Worm (Caenorhabditis elegans) whole organism, late embryonic: ENCODE results near the gene srx-131.

Experiments used
- C08G9.2 ChIP-seq: sonication (generic microtip); optimal IDR thresholded peaks from 2 replicates; lab custom pipeline; 2016; ENCODE audit warnings: mild to moderate bottlenecking, missing genetic modification characterization, moderate library complexity, missing compliant biosample characterization
- K02D7.2 ChIP-seq: sonication (generic microtip); optimal IDR thresholded peaks from 2 replicates; lab custom pipeline; 2017; ENCODE audit warnings: mild to moderate bottlenecking, missing genetic modification characterization, missing compliant biosample characterization
- T23F11.4 ChIP-seq: fragments of 200-800 bp; sonication (Bioruptor generic); optimal IDR thresholded peaks from 2 replicates; lab custom pipeline; 2018; ENCODE audit warnings: mild to moderate bottlenecking, missing genetic modification characterization, missing compliant biosample characterization
- ahr-1 ChIP-seq: sonication (generic microtip); optimal IDR thresholded peaks from 2 replicates; lab custom pipeline; 2016; ENCODE audit warnings: missing genetic modification characterization, missing compliant biosample characterization
- ama-1 ChIP-seq: fragments of 150-350 bp; optimal IDR thresholded peaks from 2 replicates; lab custom pipeline; 2014
- ceh-18 ChIP-seq: sonication (generic microtip); optimal IDR thresholded peaks from 2 replicates; lab custom pipeline; 2016; ENCODE audit warnings: missing genetic modification characterization, missing compliant biosample characterization
- ceh-22 ChIP-seq: sonication (generic microtip); optimal IDR thresholded peaks from 2 replicates; lab custom pipeline; 2017; ENCODE audit warnings: missing biosample characterization, missing genetic modification characterization
- ceh-24 ChIP-seq: sonication (generic microtip); optimal IDR thresholded peaks from 2 replicates; lab custom pipeline; 2016; ENCODE audit warnings: mild to moderate bottlenecking, missing genetic modification characterization, missing compliant biosample characterization
- ceh-31 ChIP-seq: sonication (generic microtip); optimal IDR thresholded peaks from 2 replicates; lab custom pipeline; 2016; ENCODE audit warnings: missing genetic modification characterization, missing compliant biosample characterization
- ceh-45 ChIP-seq: fragments of 200-800 bp; sonication (Bioruptor generic); IDR thresholded peaks from 2 replicates; pipeline ENCODE4 v1.3.6; 2022; ENCODE audit warnings: missing genetic modification reagents, missing genetic modification characterization, missing compliant biosample characterization
- ceh-48 ChIP-seq: sonication (generic microtip); optimal IDR thresholded peaks from 2 replicates; lab custom pipeline; 2016; ENCODE audit warnings: missing genetic modification characterization, inconsistent platforms, missing compliant biosample characterization
- elt-2 ChIP-seq: sonication (generic microtip); optimal IDR thresholded peaks from 2 replicates; lab custom pipeline; 2016; ENCODE audit warnings: missing genetic modification reagents, missing genetic modification characterization, missing compliant biosample characterization
- fax-1 ChIP-seq: sonication (generic microtip); optimal IDR thresholded peaks from 2 replicates; lab custom pipeline; 2016; ENCODE audit warnings: missing genotype, missing genetic modification characterization, missing compliant biosample characterization
- gmeb-2 ChIP-seq: sonication (generic microtip); optimal IDR thresholded peaks from 2 replicates; lab custom pipeline; 2016; ENCODE audit warnings: missing genetic modification characterization, inconsistent platforms, missing compliant biosample characterization
- hlh-30 ChIP-seq: sonication (generic microtip); optimal IDR thresholded peaks from 2 replicates; lab custom pipeline; 2017; ENCODE audit warnings: antibody characterized with exemption, missing genetic modification characterization, missing compliant biosample characterization; ENCODE audit not compliant: insufficient read depth
- hlh-6 ChIP-seq: sonication (generic microtip); optimal IDR thresholded peaks from 2 replicates; lab custom pipeline; 2016; ENCODE audit warnings: missing genotype, missing genetic modification characterization, missing compliant biosample characterization
- hlh-8 ChIP-seq: sonication (generic microtip); optimal IDR thresholded peaks from 2 replicates; lab custom pipeline; 2016; ENCODE audit warnings: missing genotype, missing genetic modification characterization, missing compliant biosample characterization
- mec-3 ChIP-seq: sonication (generic microtip); optimal IDR thresholded peaks from 2 replicates; lab custom pipeline; 2016; ENCODE audit warnings: borderline replicate concordance, missing genetic modification characterization, missing compliant biosample characterization
- nfya-1 ChIP-seq: sonication (generic microtip); optimal IDR thresholded peaks from 2 replicates; lab custom pipeline; 2017; ENCODE audit warnings: missing genetic modification characterization, mild to moderate bottlenecking, missing compliant biosample characterization, antibody characterized with exemption, moderate library complexity
- nhr-232 ChIP-seq: sonication (generic microtip); optimal IDR thresholded peaks from 2 replicates; lab custom pipeline; 2016; ENCODE audit warnings: missing genetic modification characterization, missing compliant biosample characterization
- odd-2 ChIP-seq: sonication (generic microtip); optimal IDR thresholded peaks from 2 replicates; lab custom pipeline; 2017; ENCODE audit warnings: antibody characterized with exemption, mild to moderate bottlenecking, missing genetic modification characterization, missing compliant biosample characterization
- pat-9 ChIP-seq: fragments of 200-800 bp; sonication (Bioruptor generic); optimal IDR thresholded peaks from 2 replicates; lab custom pipeline; 2018; ENCODE audit warnings: mild to moderate bottlenecking, missing genetic modification characterization, moderate library complexity, missing compliant biosample characterization
- pax-1 ChIP-seq: fragments of 150-350 bp; optimal IDR thresholded peaks from 2 replicates; lab custom pipeline; 2014; ENCODE audit warnings: missing biosample characterization, missing genetic modification characterization
- pha-4 ChIP-seq: fragments of 150-350 bp; optimal IDR thresholded peaks from 2 replicates; lab custom pipeline; 2018; ENCODE audit warnings: missing biosample characterization, missing genetic modification reagents, missing genetic modification characterization
- pqm-1 ChIP-seq: sonication (generic microtip); optimal IDR thresholded peaks from 2 replicates; lab custom pipeline; 2016; ENCODE audit warnings: missing genetic modification characterization, missing compliant biosample characterization
- pros-1 ChIP-seq: fragments of 150-350 bp; optimal IDR thresholded peaks from 2 replicates; lab custom pipeline; 2014; ENCODE audit warnings: missing biosample characterization, missing genetic modification reagents, missing genetic modification characterization
- rnt-1 ChIP-seq: sonication (generic microtip); optimal IDR thresholded peaks from 2 replicates; lab custom pipeline; 2016; ENCODE audit warnings: missing genetic modification characterization, missing compliant biosample characterization
- sdc-2 ChIP-seq: sonication (generic microtip); optimal IDR thresholded peaks from 2 replicates; lab custom pipeline; 2016; ENCODE audit warnings: missing genotype, missing genetic modification characterization, missing compliant biosample characterization
- sox-2 ChIP-seq: fragments of 200-800 bp; sonication (Bioruptor generic); IDR thresholded peaks from 2 replicates; pipeline ENCODE4 v1.3.6; 2022; ENCODE audit warnings: missing genetic modification reagents, missing genetic modification characterization, missing compliant biosample characterization
- sox-4 ChIP-seq: sonication (generic microtip); optimal IDR thresholded peaks from 2 replicates; lab custom pipeline; 2017; ENCODE audit warnings: mild to moderate bottlenecking, missing genetic modification characterization, inconsistent platforms, missing compliant biosample characterization
- syd-9 ChIP-seq: sonication (generic microtip); optimal IDR thresholded peaks from 2 replicates; lab custom pipeline; 2016; ENCODE audit warnings: mild to moderate bottlenecking, missing genetic modification characterization, moderate library complexity, missing compliant biosample characterization
- tbx-2 ChIP-seq: sonication (generic microtip); optimal IDR thresholded peaks from 2 replicates; lab custom pipeline; 2016; ENCODE audit warnings: missing genetic modification characterization, missing compliant biosample characterization
- tbx-7 ChIP-seq: sonication (generic microtip); optimal IDR thresholded peaks from 2 replicates; lab custom pipeline; 2016; ENCODE audit warnings: missing genotype, missing genetic modification characterization, missing compliant biosample characterization
- ttx-3 ChIP-seq: sonication (generic microtip); optimal IDR thresholded peaks from 2 replicates; lab custom pipeline; 2016; ENCODE audit warnings: missing genetic modification reagents, missing genetic modification characterization, missing compliant biosample characterization
- unc-42 ChIP-seq: sonication (generic microtip); optimal IDR thresholded peaks from 2 replicates; lab custom pipeline; 2016; ENCODE audit warnings: missing genotype, missing genetic modification characterization, missing compliant biosample characterization
- unc-86 ChIP-seq: sonication (generic microtip); optimal IDR thresholded peaks from 2 replicates; lab custom pipeline; 2016; ENCODE audit warnings: missing genetic modification characterization, missing compliant biosample characterization
- zip-5 ChIP-seq: sonication (generic microtip); optimal IDR thresholded peaks from 2 replicates; lab custom pipeline; 2016; ENCODE audit warnings: missing genetic modification characterization, missing compliant biosample characterization
- ztf-16 ChIP-seq: sonication (generic microtip); optimal IDR thresholded peaks from 2 replicates; lab custom pipeline; 2017; ENCODE audit warnings: missing genetic modification characterization, missing compliant biosample characterization

Gene srx-131

ce11 chrV:13808462-13808867, 36.8 kb upstream of the srx-131 start (continued):
- TF ChIP-seq ceh-22 (tag; lab: Kevin White, UChicago) (no peak), T23F11.4 (GFP tag; lab: Kevin White, UChicago) (no peak), ahr-1 (tag; lab: Kevin White, UChicago) (no peak), pros-1 (peak; percentile 49), unc-86 (tag; lab: Kevin White, UChicago) (no peak), tbx-7 (no peak), ztf-16 (tag; lab: Kevin White, UChicago) (no peak), hlh-6 (tag; lab: Kevin White, UChicago) (no peak), pax-1 (tag; lab: Kevin White, UChicago) (peak; percentile 12), fax-1 (no peak), tbx-2 (tag; lab: Kevin White, UChicago) (peak; percentile 82), hlh-30 (tag; lab: Kevin White, UChicago) (peak; percentile 59), mec-3 (tag; lab: Kevin White, UChicago) (no peak), ceh-18 (tag; lab: Kevin White, UChicago) (peak; percentile 72), syd-9 (tag; lab: Kevin White, UChicago) (peak; percentile 50), C08G9.2 (tag; lab: Kevin White, UChicago) (no peak)

ce11 chrV:13812330-13812729, 32.9 kb upstream of the srx-131 start:
- TF ChIP-seq unc-86 (tag; lab: Kevin White, UChicago): no peak
- TF ChIP-seq unc-42 (tag; lab: Kevin White, UChicago): peak; percentile 68

- TF ChIP-seq pqm-1 (tag; lab: Kevin White, UChicago) (no peak), sox-4 (tag; lab: Kevin White, UChicago) (no peak), pat-9 (tag; lab: Kevin White, UChicago) (no peak), pros-1 (no peak), ttx-3 (tag; lab: Kevin White, UChicago) (no peak), nhr-232 (tag; lab: Kevin White, UChicago) (no peak), odd-2 (tag; lab: Kevin White, UChicago) (no peak), gmeb-2 (tag; lab: Kevin White, UChicago) (no peak)
Observed at ce11 chrV:13812931-13813330, 32.3 kb upstream of the srx-131 start, which contains the start of gene ceh-24. Gene ceh-24 (plus strand): TSS chrV:13813231.

- no peak for TF ChIP-seq sox-2
Observed at ce11 chrV:13816877-13817276, 28.4 kb upstream of the srx-131 start, which contains the start of gene F55B12.2. Gene F55B12.2 (minus strand): TSS chrV:13816977.

ce11 chrV:13818824-13819408, 26.3 kb upstream of the srx-131 start, which contains the start of gene sel-10:
Gene sel-10 (plus strand): TSS chrV:13819361.
- TF ChIP-seq nfya-1 (tag; lab: Kevin White, UChicago) (peak; percentile 25), sdc-2 (tag; lab: Kevin White, UChicago) (no peak), tbx-2 (tag; lab: Kevin White, UChicago) (peak; percentile 19), ceh-48 (tag; lab: Kevin White, UChicago) (peak; percentile 7), ceh-31 (tag; lab: Kevin White, UChicago) (peak; percentile 33), elt-2 (tag; lab: Kevin White, UChicago) (peak; percentile 41), rnt-1 (peak; percentile 11), hlh-6 (tag; lab: Kevin White, UChicago) (no peak)

- no peak for TF ChIP-seq nfya-1 (tag; lab: Kevin White, UChicago)
- TF ChIP-seq ceh-45: no peak
- no peak for TF ChIP-seq mec-3 (tag; lab: Kevin White, UChicago)
- no peak for TF ChIP-seq ahr-1 (tag; lab: Kevin White, UChicago)
- TF ChIP-seq nhr-232 (tag; lab: Kevin White, UChicago): no peak
- TF ChIP-seq zip-5 (tag; lab: Kevin White, UChicago): no peak
- TF ChIP-seq elt-2 (tag; lab: Kevin White, UChicago): no peak
- TF ChIP-seq pat-9 (tag; lab: Kevin White, UChicago): no peak
- no peak for TF ChIP-seq ceh-24 (tag; lab: Kevin White, UChicago)
- no peak for TF ChIP-seq hlh-8 (tag; lab: Kevin White, UChicago)
- TF ChIP-seq odd-2 (tag; lab: Kevin White, UChicago): no peak
- no peak for TF ChIP-seq pax-1 (tag; lab: Kevin White, UChicago)
- TF ChIP-seq pha-4 (tag; lab: Kevin White, UChicago): no peak
- no peak for TF ChIP-seq ama-1 (lab: Kevin White, UChicago)
- TF ChIP-seq ceh-18 (tag; lab: Kevin White, UChicago): no peak
- no peak for TF ChIP-seq T23F11.4 (GFP tag; lab: Kevin White, UChicago)
- TF ChIP-seq K02D7.2 (tag; lab: Kevin White, UChicago): no peak
- TF ChIP-seq sox-4 (tag; lab: Kevin White, UChicago): no peak
Observed at ce11 chrV:13822752-13823151, 22.5 kb upstream of the srx-131 start, which contains the start of gene hpo-31. Gene hpo-31 (plus strand): TSS chrV:13823052.
